Fruit fly (Drosophila melanogaster): ENCODE results near the gene Unc-76.

Unc-76 gene

dm6 chrX:2083678-2084162 is 3.3 kb downstream of the Unc-76 start:
- TF ChIP-seq wek (GFP tag; optimal IDR thresholded peaks at IDR 0.05) (peak; percentile 86), CG7556 (GFP tag; optimal IDR thresholded peaks at IDR 0.05) (peak; percentile 72), Mes4 (GFP tag; optimal IDR thresholded peaks at IDR 0.05) (peak; percentile 83), Lpt (GFP tag; optimal IDR thresholded peaks at IDR 0.05) (no peak), run (tag; optimal IDR thresholded peaks at IDR 0.05) (peak; percentile 68), en (GFP tag; optimal IDR thresholded peaks at IDR 0.05) (peak; percentile 62), CG3838 (GFP tag; optimal IDR thresholded peaks at IDR 0.05) (peak; percentile 9), Dip3 (GFP tag; optimal IDR thresholded peaks at IDR 0.05) (peak; percentile 60), CG7987 (GFP tag; optimal IDR thresholded peaks at IDR 0.05) (peak; percentile 49), CG8765 (GFP tag; IDR thresholded peaks at IDR 0.05) (peak; percentile 61; the same call in 1 of the 2 replicates), h (optimal IDR thresholded peaks at IDR 0.05) (no peak), CG3065 (GFP tag; optimal IDR thresholded peaks at IDR 0.05) (peak; percentile 62), CG6813 (GFP tag; optimal IDR thresholded peaks at IDR 0.05) (peak; percentile 66), CG34422 (GFP tag; IDR thresholded peaks at IDR 0.05) (peak; percentile 89), CG6254 (GFP tag; optimal IDR thresholded peaks at IDR 0.05) (peak; percentile 73), nau (GFP tag; optimal IDR thresholded peaks at IDR 0.05) (peak; percentile 93), CG12744 (GFP tag; optimal IDR thresholded peaks at IDR 0.05) (peak; percentile 71), Sry-δ (GFP tag; optimal IDR thresholded peaks at IDR 0.05) (peak; percentile 44), trem (tag; optimal IDR thresholded peaks at IDR 0.05) (peak; percentile 49), E2f2 (GFP tag; IDR thresholded peaks at IDR 0.05) (peak; percentile 68), fd3F (GFP tag; optimal IDR thresholded peaks at IDR 0.05) (peak; percentile 53), bowl (GFP tag; IDR thresholded peaks at IDR 0.05) (peak; percentile 64), CG7963 (GFP tag; IDR thresholded peaks at IDR 0.05; ENCODE audit: partially characterized antibody) (no peak), CG4617 (GFP tag; optimal IDR thresholded peaks at IDR 0.05; ENCODE audit: borderline replicate concordance) (peak; percentile 74), br (optimal IDR thresholded peaks at IDR 0.05) (no peak), pan (optimal IDR thresholded peaks at IDR 0.05) (peak in 1 of 2 experiments; percentile 63), pan (GFP tag; optimal IDR thresholded peaks at IDR 0.05 in 1 of 2, IDR thresholded peaks at IDR 0.05 in 1 of 2) (peak; percentile 53 to 90), Optix (GFP tag; IDR thresholded peaks at IDR 0.05) (peak; percentile 90), dimm (GFP tag; IDR thresholded peaks at IDR 0.05) (peak; percentile 55), grn (GFP tag; optimal IDR thresholded peaks at IDR 0.05) (no peak), row (GFP tag; IDR thresholded peaks at IDR 0.05) (peak; percentile 97), Dll (GFP tag; IDR thresholded peaks at IDR 0.05; ENCODE audit: partially characterized antibody) (peak; percentile 60; the same call in 2 of the 4 replicates), CG4730 (GFP tag; IDR thresholded peaks at IDR 0.05) (peak; percentile 81), Jarid2 (GFP tag; optimal IDR thresholded peaks at IDR 0.05) (peak; percentile 57), eyg (GFP tag; optimal IDR thresholded peaks at IDR 0.05) (peak; percentile 79), sens (GFP tag) (peak; percentile 96), MBD-R2 (GFP tag; IDR thresholded peaks at IDR 0.05) (peak; percentile 41; the same call in 1 of the 2 replicates), seq (GFP tag; IDR thresholded peaks at IDR 0.05) (peak; percentile 92), nmo (GFP tag; optimal IDR thresholded peaks at IDR 0.05) (peak; percentile 77), CG11695 (GFP tag; IDR thresholded peaks at IDR 0.05) (peak; percentile 82), gcm (GFP tag; optimal IDR thresholded peaks at IDR 0.05) (peak; percentile 78), HLH54F (GFP tag; optimal IDR thresholded peaks at IDR 0.05) (peak; percentile 71), cas (GFP tag; IDR thresholded peaks at IDR 0.05) (0 out of 2 replicates have a peak, but pooled peaks have one; percentile 48), CG5953 (GFP tag; IDR thresholded peaks at IDR 0.05) (peak; percentile 74), hbn (GFP tag; IDR thresholded peaks at IDR 0.05; ENCODE audit: partially characterized antibody) (no peak), kah (GFP tag; optimal IDR thresholded peaks at IDR 0.05) (peak; percentile 61), Atf-2 (GFP tag; optimal IDR thresholded peaks at IDR 0.05) (peak; percentile 79), org-1 (GFP tag; optimal IDR thresholded peaks at IDR 0.05) (peak; percentile 85), CoRest (tag; optimal IDR thresholded peaks at IDR 0.05) (peak; percentile 78), scrt (GFP tag; optimal IDR thresholded peaks at IDR 0.05) (peak; percentile 48), CG13296 (GFP tag; optimal IDR thresholded peaks at IDR 0.05) (peak; percentile 55), crol (GFP tag; IDR thresholded peaks at IDR 0.05) (peak; percentile 98)
